Worm (Caenorhabditis elegans): ENCODE measurements around the gene E02H9.3.

- no peak for TF ChIP-seq unc-42 (tag; optimal IDR thresholded peaks at IDR 0.05)
- no peak for TF ChIP-seq unc-86 (tag; optimal IDR thresholded peaks at IDR 0.05)
- TF ChIP-seq ama-1 (optimal IDR thresholded peaks at IDR 0.05) = no peak
- no peak for TF ChIP-seq elt-4 (tag; optimal IDR thresholded peaks at IDR 0.05)
Measured at ce11 chrIII:2468202-2468601, 9.4 kb downstream of the E02H9.3 start, which contains the start of the genes E02H9.9 and E02H9.1.

Data from whole organism, late embryonic.